Fruit fly (Drosophila melanogaster): ENCODE measurements around the gene rept.

The rept gene

dm6 chr3L:19254715-19255428 lies at the start of gene rept, which contains the start of gene mRpL21:
Gene rept (plus strand): TSS chr3L:19255340.
Gene mRpL21 (minus strand): TSS chr3L:19255061.
- peak in 1 of 2 experiments; percentile 25 for TF ChIP-seq CTCF (optimal IDR thresholded peaks at IDR 0.05)
- TF ChIP-seq CG8478 (optimal IDR thresholded peaks at IDR 0.05): no peak

dm6 chr3L:19205764-19206163 lies 49.4 kb upstream of the rept start:
- TF ChIP-seq CG8478 (optimal IDR thresholded peaks at IDR 0.05) (no peak), CTCF (optimal IDR thresholded peaks at IDR 0.05) (no peak)

dm6 chr3L:19214223-19214622 lies 40.9 kb upstream of the rept start:
- no peak for TF ChIP-seq CTCF (optimal IDR thresholded peaks at IDR 0.05)
- TF ChIP-seq CG8478 (optimal IDR thresholded peaks at IDR 0.05): no peak

- no peak for TF ChIP-seq CTCF (optimal IDR thresholded peaks at IDR 0.05)
- no peak for TF ChIP-seq CG8478 (optimal IDR thresholded peaks at IDR 0.05)
Observed at dm6 chr3L:19216377-19216776, 38.8 kb upstream of the rept start.

dm6 chr3L:19221455-19221854 lies 33.7 kb upstream of the rept start:
- no peak for TF ChIP-seq CTCF (optimal IDR thresholded peaks at IDR 0.05)
- no peak for TF ChIP-seq CG8478 (optimal IDR thresholded peaks at IDR 0.05)

- TF ChIP-seq CG8478 (optimal IDR thresholded peaks at IDR 0.05): no peak
- no peak for TF ChIP-seq CTCF (optimal IDR thresholded peaks at IDR 0.05)
Observed at dm6 chr3L:19225687-19226086, 29.5 kb upstream of the rept start.

- TF ChIP-seq CTCF (optimal IDR thresholded peaks at IDR 0.05) (no peak), CG8478 (optimal IDR thresholded peaks at IDR 0.05) (no peak)
Observed at dm6 chr3L:19228371-19228817, 26.7 kb upstream of the rept start.

dm6 chr3L:19228857-19229398 lies 26.2 kb upstream of the rept start:
- TF ChIP-seq CTCF (optimal IDR thresholded peaks at IDR 0.05) (no peak), CG8478 (optimal IDR thresholded peaks at IDR 0.05) (no peak)

- TF ChIP-seq CTCF (optimal IDR thresholded peaks at IDR 0.05) (no peak), CG8478 (optimal IDR thresholded peaks at IDR 0.05) (no peak)
Observed at dm6 chr3L:19229491-19229890, 25.6 kb upstream of the rept start.

dm6 chr3L:19230801-19231547 lies 24.2 kb upstream of the rept start:
- TF ChIP-seq CG8478 (optimal IDR thresholded peaks at IDR 0.05): no peak
- TF ChIP-seq CTCF (optimal IDR thresholded peaks at IDR 0.05): no peak

dm6 chr3L:19231608-19232007 lies 23.5 kb upstream of the rept start:
- TF ChIP-seq CG8478 (optimal IDR thresholded peaks at IDR 0.05): no peak
- no peak for TF ChIP-seq CTCF (optimal IDR thresholded peaks at IDR 0.05)

- TF ChIP-seq CTCF (optimal IDR thresholded peaks at IDR 0.05) (no peak), CG8478 (optimal IDR thresholded peaks at IDR 0.05) (no peak)
Observed at dm6 chr3L:19233798-19234781, 21.1 kb upstream of the rept start.

- no peak for TF ChIP-seq CTCF (optimal IDR thresholded peaks at IDR 0.05)
- TF ChIP-seq CG8478 (optimal IDR thresholded peaks at IDR 0.05): no peak
Observed at dm6 chr3L:19234922-19235702, 20.0 kb upstream of the rept start, which contains the start of gene fz2. Gene fz2 (minus strand): TSS chr3L:19235373.

dm6 chr3L:19236060-19236459 lies 19.1 kb upstream of the rept start, which contains the start of gene CG33647:
Gene CG33647 (plus strand): TSS chr3L:19236360.
- no peak for TF ChIP-seq CG8478 (optimal IDR thresholded peaks at IDR 0.05)
- no peak for TF ChIP-seq CTCF (optimal IDR thresholded peaks at IDR 0.05)

Measured in S2 (cell line).